Worm (Caenorhabditis elegans) whole organism, L3 larva: Measurements from ENCODE around the gene npax-4.

Source experiments
- R02D3.7 ChIP-seq: fragments of 150-350 bp; optimal IDR thresholded peaks from 2 replicates; lab custom pipeline; 2014; ENCODE audit warnings: missing biosample characterization, missing genetic modification characterization
- ZK546.5 ChIP-seq: sonication (generic microtip); optimal IDR thresholded peaks from 2 replicates; lab custom pipeline; 2017; ENCODE audit warnings: missing biosample characterization, missing genetic modification characterization
- aly-2 ChIP-seq: fragments of 150-350 bp; optimal IDR thresholded peaks from 2 replicates; lab custom pipeline; 2014; ENCODE audit warnings: missing biosample characterization, missing genetic modification characterization
- ama-1 ChIP-seq: fragments of 150-350 bp; optimal IDR thresholded peaks from 2 replicates; lab custom pipeline; 2018
- ceh-16 ChIP-seq: sonication (generic microtip); optimal IDR thresholded peaks from 2 replicates; lab custom pipeline; 2017; ENCODE audit warnings: missing biosample characterization, missing genetic modification characterization
- ceh-28 ChIP-seq: fragments of 150-350 bp; optimal IDR thresholded peaks from 2 replicates; lab custom pipeline; 2014; ENCODE audit warnings: missing biosample characterization, missing genetic modification reagents, missing genetic modification characterization
- ceh-82 ChIP-seq: fragments of 150-350 bp; optimal IDR thresholded peaks from 2 replicates; lab custom pipeline; 2014; ENCODE audit warnings: missing biosample characterization, missing genetic modification characterization
- ceh-9 ChIP-seq: sonication (generic microtip); optimal IDR thresholded peaks from 2 replicates; lab custom pipeline; 2018; ENCODE audit warnings: missing biosample characterization, missing genetic modification characterization
- daf-12 ChIP-seq: fragments of 150-350 bp; optimal IDR thresholded peaks from 2 replicates; lab custom pipeline; 2014; ENCODE audit warnings: missing biosample characterization, missing genetic modification reagents, missing genetic modification characterization
- egl-27 ChIP-seq: sonication (generic microtip); optimal IDR thresholded peaks from 4 replicates; lab custom pipeline; 2017; ENCODE audit warnings: missing biosample characterization, missing genetic modification reagents, missing genetic modification characterization
- egl-5 ChIP-seq: fragments of 150-350 bp; optimal IDR thresholded peaks from 2 replicates; lab custom pipeline; 2017; ENCODE audit warnings: missing biosample characterization, missing genetic modification reagents, missing genetic modification characterization, inconsistent platforms
- elt-1 ChIP-seq: fragments of 150-350 bp; optimal IDR thresholded peaks from 2 replicates; lab custom pipeline; 2014; ENCODE audit warnings: missing biosample characterization, missing genetic modification characterization
- elt-2 ChIP-seq: sonication (generic microtip); optimal IDR thresholded peaks from 2 replicates; lab custom pipeline; 2016; ENCODE audit warnings: missing genetic modification reagents, mild to moderate bottlenecking, missing genetic modification characterization, missing compliant biosample characterization
- elt-3 ChIP-seq, 3 experiments: fragments of 150-350 bp in 1 of 3; sonication (generic microtip) in 2 of 3; optimal IDR thresholded peaks; 2 replicates in 2 of 3; 4 replicates in 1 of 3; lab custom pipeline; 2014 to 2017; ENCODE audit warnings: missing biosample characterization in 3 of 3, missing genetic modification characterization in 3 of 3
- eor-1 ChIP-seq, 2 experiments: fragments of 150-350 bp; optimal IDR thresholded peaks; 2 replicates each; lab custom pipeline; 2014 to 2018; ENCODE audit warnings: missing biosample characterization in 2 of 2, missing genetic modification characterization in 2 of 2
- fkh-10 ChIP-seq: sonication (generic microtip); optimal IDR thresholded peaks from 2 replicates; lab custom pipeline; 2017; ENCODE audit warnings: missing biosample characterization, missing genetic modification reagents, missing genetic modification characterization
- fkh-2 ChIP-seq: fragments of 150-350 bp; optimal IDR thresholded peaks from 2 replicates; lab custom pipeline; 2014; ENCODE audit warnings: missing biosample characterization, missing genetic modification reagents, missing genetic modification characterization
- fos-1 ChIP-seq: fragments of 150-350 bp; optimal IDR thresholded peaks from 2 replicates; lab custom pipeline; 2014; ENCODE audit warnings: missing biosample characterization, missing genetic modification characterization
- hmg-11 ChIP-seq: sonication (generic microtip); optimal IDR thresholded peaks from 2 replicates; lab custom pipeline; 2016; ENCODE audit warnings: missing genetic modification characterization, missing compliant biosample characterization
- jun-1 ChIP-seq: fragments of 150-350 bp; optimal IDR thresholded peaks from 2 replicates; lab custom pipeline; 2014; ENCODE audit warnings: missing biosample characterization, missing genetic modification reagents, missing genetic modification characterization
- lin-15B ChIP-seq: fragments of 150-350 bp; optimal IDR thresholded peaks from 2 replicates; lab custom pipeline; 2014; ENCODE audit warnings: missing biosample characterization, missing genetic modification characterization
- lin-39 ChIP-seq: fragments of 150-350 bp; optimal IDR thresholded peaks from 2 replicates; lab custom pipeline; 2018; ENCODE audit warnings: missing biosample characterization, missing genetic modification reagents, missing genetic modification characterization
- lsy-12 ChIP-seq: sonication (generic microtip); optimal IDR thresholded peaks from 2 replicates; lab custom pipeline; 2016; ENCODE audit warnings: mild to moderate bottlenecking, missing genetic modification characterization, missing compliant biosample characterization
- mdl-1 ChIP-seq: fragments of 150-350 bp; optimal IDR thresholded peaks from 2 replicates; lab custom pipeline; 2014; ENCODE audit warnings: missing biosample characterization, missing genetic modification characterization
- mml-1 ChIP-seq: fragments of 150-350 bp; sonication (generic microtip); optimal IDR thresholded peaks from 3 replicates; lab custom pipeline; 2014; ENCODE audit warnings: missing biosample characterization, missing genetic modification characterization
- nfya-1 ChIP-seq: sonication (generic microtip); optimal IDR thresholded peaks from 2 replicates; lab custom pipeline; 2017; ENCODE audit warnings: missing genetic modification characterization, mild to moderate bottlenecking, missing compliant biosample characterization, antibody characterized with exemption, moderate library complexity; ENCODE audit not compliant: insufficient read depth
- nhr-11 ChIP-seq: fragments of 150-350 bp; optimal IDR thresholded peaks from 2 replicates; lab custom pipeline; 2014; ENCODE audit warnings: missing biosample characterization, missing genetic modification characterization
- nhr-12 ChIP-seq: fragments of 150-350 bp; optimal IDR thresholded peaks from 2 replicates; lab custom pipeline; 2014; ENCODE audit warnings: missing biosample characterization, missing genetic modification characterization
- nhr-23 ChIP-seq: fragments of 150-350 bp; optimal IDR thresholded peaks from 2 replicates; lab custom pipeline; 2014; ENCODE audit warnings: missing biosample characterization, missing genetic modification reagents, missing genetic modification characterization
- nhr-237 ChIP-seq: fragments of 150-350 bp; optimal IDR thresholded peaks from 2 replicates; lab custom pipeline; 2014; ENCODE audit warnings: missing biosample characterization, missing genetic modification characterization
- nhr-25 ChIP-seq: sonication (generic microtip); optimal IDR thresholded peaks from 2 replicates; lab custom pipeline; 2017; ENCODE audit warnings: missing biosample characterization, missing genetic modification characterization
- nhr-28 ChIP-seq: fragments of 150-350 bp; optimal IDR thresholded peaks from 2 replicates; lab custom pipeline; 2014; ENCODE audit warnings: missing biosample characterization, missing genetic modification characterization
- nhr-43 ChIP-seq: sonication (generic microtip); optimal IDR thresholded peaks from 2 replicates; lab custom pipeline; 2016; ENCODE audit warnings: mild to moderate bottlenecking, missing genetic modification characterization, missing compliant biosample characterization; ENCODE audit not compliant: poor library complexity, severe bottlenecking
- nhr-67 ChIP-seq: fragments of 150-350 bp; optimal IDR thresholded peaks from 2 replicates; lab custom pipeline; 2014; ENCODE audit warnings: missing biosample characterization, missing genetic modification characterization
- nhr-76 ChIP-seq: fragments of 150-350 bp; sonication (generic microtip); optimal IDR thresholded peaks from 5 replicates; lab custom pipeline; 2014; ENCODE audit warnings: missing biosample characterization, missing genetic modification characterization
- nhr-77 ChIP-seq: fragments of 150-350 bp; optimal IDR thresholded peaks from 2 replicates; lab custom pipeline; 2014; ENCODE audit warnings: missing biosample characterization, missing genetic modification characterization
- pha-4 ChIP-seq: fragments of 150-350 bp; optimal IDR thresholded peaks from 2 replicates; lab custom pipeline; 2014; ENCODE audit warnings: missing biosample characterization, missing genetic modification reagents, missing genetic modification characterization
- pqm-1 ChIP-seq: fragments of 150-350 bp; optimal IDR thresholded peaks from 2 replicates; lab custom pipeline; 2017; ENCODE audit warnings: missing biosample characterization, missing genetic modification characterization, inconsistent platforms
- sea-2 ChIP-seq: fragments of 150-350 bp; sonication (generic microtip); optimal IDR thresholded peaks from 4 replicates; lab custom pipeline; 2014; ENCODE audit warnings: missing biosample characterization, missing genetic modification reagents, missing genetic modification characterization
- skn-1 ChIP-seq: fragments of 150-350 bp; optimal IDR thresholded peaks from 2 replicates; lab custom pipeline; 2014; ENCODE audit warnings: missing biosample characterization, missing genetic modification characterization
- snpc-4 ChIP-seq: fragments of 150-350 bp; optimal IDR thresholded peaks from 2 replicates; lab custom pipeline; 2014; ENCODE audit warnings: missing biosample characterization, missing genetic modification characterization
- tbx-2 ChIP-seq: sonication (generic microtip); optimal IDR thresholded peaks from 2 replicates; lab custom pipeline; 2016; ENCODE audit warnings: mild to moderate bottlenecking, missing genetic modification characterization, missing compliant biosample characterization
- unc-39 ChIP-seq: sonication (generic microtip); optimal IDR thresholded peaks from 4 replicates; lab custom pipeline; 2017; ENCODE audit warnings: missing biosample characterization, missing genetic modification characterization
- unc-62 ChIP-seq: fragments of 150-350 bp; sonication (generic microtip); optimal IDR thresholded peaks from 4 replicates; lab custom pipeline; 2014; ENCODE audit warnings: missing biosample characterization, missing genetic modification reagents, missing genetic modification characterization
- zag-1 ChIP-seq: fragments of 150-350 bp; optimal IDR thresholded peaks from 2 replicates; lab custom pipeline; 2014; ENCODE audit warnings: missing biosample characterization, missing genetic modification characterization
- ztf-11 ChIP-seq: fragments of 150-350 bp; optimal IDR thresholded peaks from 2 replicates; lab custom pipeline; 2014; ENCODE audit warnings: missing biosample characterization, missing genetic modification characterization
- ztf-4 ChIP-seq: fragments of 150-350 bp; optimal IDR thresholded peaks from 2 replicates; lab custom pipeline; 2014; ENCODE audit warnings: missing biosample characterization, missing genetic modification characterization

Gene npax-4

DNA sequence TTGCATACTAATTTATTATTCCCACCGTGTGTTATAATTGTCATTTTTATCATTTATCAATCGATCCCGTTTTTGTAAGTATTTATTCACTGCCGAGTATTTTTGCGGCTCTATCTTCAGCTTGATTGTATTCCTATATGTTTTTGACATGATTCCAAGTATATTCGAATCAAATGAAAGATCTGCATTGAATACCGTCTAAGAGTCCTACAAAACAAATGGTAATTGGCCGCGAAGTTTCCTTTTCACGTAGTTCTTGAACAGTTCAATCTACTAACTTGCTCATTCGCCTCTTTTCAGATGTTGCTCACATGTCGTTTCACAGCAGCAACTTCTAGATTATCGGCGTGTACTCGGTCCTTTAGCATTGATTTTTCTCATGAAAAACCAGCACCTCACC is 12.8 kb upstream of the npax-4 start, which contains the start of gene C27B7.2:
Gene C27B7.2, plus strand, starts transcription at position 301 of the 400 bp plus-strand sequence.
- no peak for TF ChIP-seq unc-62 (GFP tag; lab: Kevin White, UChicago)
- no peak for TF ChIP-seq ztf-4 (tag; lab: Kevin White, UChicago)
- peak; percentile 54 for TF ChIP-seq ama-1 (lab: Kevin White, UChicago)

DNA sequence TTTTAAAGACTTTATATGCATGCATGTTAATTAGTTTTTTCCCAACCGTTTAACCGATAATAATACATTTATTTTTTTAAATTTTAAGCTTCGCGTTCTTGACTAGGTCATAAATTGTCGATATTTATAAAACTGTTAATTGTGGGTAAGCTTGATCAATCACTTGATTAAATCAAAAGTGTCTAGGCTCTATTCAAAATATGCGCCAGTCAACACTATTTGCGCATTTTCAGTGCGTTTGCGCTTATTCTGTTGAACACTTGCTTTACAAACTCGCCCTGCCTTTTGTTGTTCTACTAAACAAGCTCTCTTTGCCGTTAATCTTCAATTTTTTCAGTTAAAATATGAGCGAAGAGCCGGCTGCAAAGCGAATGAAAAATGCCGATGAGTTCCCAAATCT is 11.4 kb upstream of the npax-4 start, which contains the start of gene spr-2:
Gene spr-2, plus strand, starts transcription at position 332 of the 400 bp plus-strand sequence.
- TF ChIP-seq ceh-16 (tag; lab: Kevin White, UChicago) (no peak), sea-2 (no peak), nhr-77 (tag; lab: Kevin White, UChicago) (no peak), ZK546.5 (tag; lab: Kevin White, UChicago) (no peak), ceh-82 (no peak), aly-2 (tag; lab: Kevin White, UChicago) (no peak), snpc-4 (peak; percentile 85), fkh-10 (GFP tag; lab: Kevin White, UChicago) (no peak), hmg-11 (tag; lab: Kevin White, UChicago) (peak; percentile 60), nhr-25 (tag; lab: Kevin White, UChicago) (peak; percentile 34), pqm-1 (tag; lab: Kevin White, UChicago) (no peak), nhr-12 (tag; lab: Kevin White, UChicago) (no peak), unc-62 (GFP tag; lab: Kevin White, UChicago) (no peak), egl-27 (no peak), ceh-28 (tag; lab: Kevin White, UChicago) (no peak), nhr-11 (no peak), fos-1 (tag; lab: Kevin White, UChicago) (no peak), nhr-28 (tag; lab: Kevin White, UChicago) (no peak), elt-3 (tag; optimal IDR thresholded peaks at IDR 0.05; lab: Kevin White, UChicago) (no peak), egl-5 (tag; lab: Kevin White, UChicago) (no peak), nhr-76 (tag; lab: Kevin White, UChicago) (no peak), lin-15B (tag; lab: Kevin White, UChicago) (peak; percentile 65), eor-1 (tag; optimal IDR thresholded peaks at IDR 0.05; lab: Kevin White, UChicago) (no peak), elt-1 (peak; percentile 32), ceh-9 (tag; lab: Kevin White, UChicago) (no peak), lsy-12 (tag; lab: Kevin White, UChicago) (no peak), nhr-43 (tag; lab: Kevin White, UChicago) (peak; percentile 63), nfya-1 (peak; percentile 68), daf-12 (no peak), tbx-2 (tag; lab: Kevin White, UChicago) (peak; percentile 18), fkh-2 (tag; lab: Kevin White, UChicago) (no peak), skn-1 (tag; lab: Kevin White, UChicago) (no peak), mml-1 (tag; lab: Kevin White, UChicago) (no peak), ztf-4 (tag; lab: Kevin White, UChicago) (no peak), jun-1 (tag; lab: Kevin White, UChicago) (peak; percentile 19), unc-39 (no peak), ztf-11 (tag; lab: Kevin White, UChicago) (no peak), ama-1 (lab: Kevin White, UChicago) (no peak), nhr-23 (tag; lab: Kevin White, UChicago) (peak; percentile 80), nhr-67 (tag; lab: Kevin White, UChicago) (no peak), elt-2 (peak; percentile 36), pha-4 (peak; percentile 88), nhr-237 (tag; lab: Kevin White, UChicago) (no peak), lin-39 (tag; lab: Kevin White, UChicago) (peak; percentile 13), R02D3.7 (tag; lab: Kevin White, UChicago) (no peak), mdl-1 (tag; lab: Kevin White, UChicago) (no peak), zag-1 (tag; lab: Kevin White, UChicago) (no peak)
